Worm (Caenorhabditis elegans): Measurements from ENCODE around the gene F59F5.5.

F59F5.5 gene

ce11 chrX:10594701-10595421, 49.0 kb downstream of the F59F5.5 start:
- TF ChIP-seq unc-62 (GFP tag; optimal IDR thresholded peaks at IDR 0.05): no peak

- no peak for TF ChIP-seq unc-62 (GFP tag; optimal IDR thresholded peaks at IDR 0.05)
Observed at ce11 chrX:10596420-10596907, 50.6 kb downstream of the F59F5.5 start.

ce11 chrX:10597554-10598191, 51.9 kb downstream of the F59F5.5 start:
- no peak for TF ChIP-seq unc-62 (GFP tag; optimal IDR thresholded peaks at IDR 0.05)
